Worm (Caenorhabditis elegans) whole organism, young adult: ENCODE results near the gene W07E11.1.

Source experiments
- C17E4.6 ChIP-seq: fragments of 200-800 bp; sonication (Bioruptor generic); IDR thresholded peaks from 2 replicates; pipeline ENCODE4 v1.3.6; 2022; ENCODE audit warnings: missing genetic modification reagents, missing genetic modification characterization, missing compliant biosample characterization
- Y53F4B.3 ChIP-seq: fragments of 200-800 bp; sonication (Bioruptor generic); IDR thresholded peaks from 2 replicates; pipeline ENCODE4 v1.3.6; 2022; ENCODE audit warnings: missing genetic modification reagents, missing genetic modification characterization, missing compliant biosample characterization
- ama-1 ChIP-seq, 3 experiments: fragments of 150-350 bp in 1 of 3; sonication (generic microtip) in 2 of 3; optimal IDR thresholded peaks; 2 replicates each; lab custom pipeline; 2014 to 2018; ENCODE audit warnings: missing biosample characterization in 2 of 3, missing genetic modification characterization in 2 of 3, missing genetic modification reagents in 2 of 3
- cebp-2 ChIP-seq: fragments of 200-800 bp; sonication (Bioruptor generic); IDR thresholded peaks from 2 replicates; pipeline ENCODE4 v1.3.6; 2022; ENCODE audit warnings: missing genetic modification characterization, missing compliant biosample characterization
- die-1 ChIP-seq: sonication (generic microtip); optimal IDR thresholded peaks from 2 replicates; lab custom pipeline; 2016; ENCODE audit warnings: missing genotype, mild to moderate bottlenecking, missing genetic modification characterization, missing compliant biosample characterization
- lin-40 ChIP-seq: sonication (generic microtip); optimal IDR thresholded peaks from 2 replicates; lab custom pipeline; 2016; ENCODE audit warnings: missing genetic modification characterization, mild to moderate bottlenecking, missing compliant biosample characterization, missing genotype, missing genetic modification reagents
- lsy-27 ChIP-seq: sonication (generic microtip); optimal IDR thresholded peaks from 2 replicates; lab custom pipeline; 2017; ENCODE audit warnings: missing genetic modification characterization, mild to moderate bottlenecking, missing compliant biosample characterization, antibody characterized with exemption, missing genotype, borderline replicate concordance; ENCODE audit not compliant: insufficient read depth
- madf-10 ChIP-seq: sonication (generic microtip); optimal IDR thresholded peaks from 2 replicates; lab custom pipeline; 2016; ENCODE audit warnings: mild to moderate bottlenecking, missing genetic modification characterization, missing compliant biosample characterization
- nhr-27 ChIP-seq: fragments of 200-800 bp; sonication (Bioruptor generic); optimal IDR thresholded peaks from 2 replicates; lab custom pipeline; 2018; ENCODE audit warnings: mild to moderate bottlenecking, missing genetic modification characterization, moderate library complexity, missing compliant biosample characterization
- sea-2 ChIP-seq: fragments of 200-800 bp; sonication (Bioruptor generic); IDR thresholded peaks from 2 replicates; pipeline ENCODE4 v1.3.6; 2022; ENCODE audit warnings: missing genetic modification characterization, missing compliant biosample characterization
- snpc-3.4 ChIP-seq: sonication (generic microtip); optimal IDR thresholded peaks from 2 replicates; lab custom pipeline; 2017; ENCODE audit warnings: missing genetic modification characterization, mild to moderate bottlenecking, missing compliant biosample characterization, antibody characterized with exemption, moderate library complexity, missing genotype, missing genetic modification reagents
- somi-1 ChIP-seq: fragments of 200-800 bp; sonication (Bioruptor generic); optimal IDR thresholded peaks from 2 replicates; lab custom pipeline; 2018; ENCODE audit warnings: mild to moderate bottlenecking, missing genetic modification characterization, missing compliant biosample characterization
- zfh-2 ChIP-seq: fragments of 200-800 bp; sonication (Bioruptor generic); conservative IDR thresholded peaks from 2 replicates; pipeline ENCODE4 v1.3.6; 2022; ENCODE audit warnings: missing genetic modification reagents, missing genetic modification characterization, missing compliant biosample characterization
- ztf-18 ChIP-seq: sonication (generic microtip); optimal IDR thresholded peaks from 2 replicates; lab custom pipeline; 2016; ENCODE audit warnings: missing genotype, mild to moderate bottlenecking, missing genetic modification characterization, missing compliant biosample characterization
- ztf-22 ChIP-seq: fragments of 200-800 bp; sonication (Bioruptor generic); optimal IDR thresholded peaks from 2 replicates; lab custom pipeline; 2018; ENCODE audit warnings: mild to moderate bottlenecking, missing genetic modification characterization, moderate library complexity, missing compliant biosample characterization

Gene W07E11.1

ce11 chrX:10148235-10148872 is 63.9 kb downstream of the W07E11.1 start (continued):
- TF ChIP-seq cebp-2: 0 out of 2 replicates have a peak, but pooled peaks have one; percentile 70
- TF ChIP-seq C17E4.6 (GFP tag; lab: Robert Waterston, UW): no peak
- peak; percentile 57 for TF ChIP-seq ztf-18
- TF ChIP-seq sea-2 (GFP tag; lab: Robert Waterston, UW): no peak
- TF ChIP-seq nhr-27 (tag; lab: Kevin White, UChicago): no peak
- no peak for TF ChIP-seq somi-1 (GFP tag; lab: Kevin White, UChicago)
- no peak; the same call in 1 of the 2 replicates for TF ChIP-seq Y53F4B.3 (GFP tag; lab: Robert Waterston, UW)
- TF ChIP-seq die-1 (tag; lab: Kevin White, UChicago): peak; percentile 92
- peak; percentile 28 for TF ChIP-seq lsy-27 (tag; lab: Kevin White, UChicago)
- no peak for TF ChIP-seq lin-40
- TF ChIP-seq snpc-3.4 (tag; lab: Kevin White, UChicago): no peak
- no peak for TF ChIP-seq ama-1 (optimal IDR thresholded peaks at IDR 0.05; lab: Kevin White, UChicago)
- peak; percentile 25 to 77 for TF ChIP-seq ama-1 (GFP tag; optimal IDR thresholded peaks at IDR 0.05; lab: Kevin White, UChicago)
- TF ChIP-seq ztf-22 (GFP tag; lab: Kevin White, UChicago): no peak

- no peak for TF ChIP-seq madf-10 (tag; lab: Kevin White, UChicago)
- TF ChIP-seq zfh-2 (GFP tag; lab: Robert Waterston, UW): 0 out of 2 replicates have a peak, but pooled peaks have one; percentile 11
These were observed 66.5 kb downstream of the W07E11.1 start for ce11 chrX:10150918-10151317.
